Worm (Caenorhabditis elegans) whole organism, young adult: Measurements from ENCODE around the gene cha-1.

Source experiments
- Y53G8AR.9 ChIP-seq: fragments of 200-800 bp; sonication (Bioruptor generic); conservative IDR thresholded peaks from 2 replicates; pipeline ENCODE4 v1.3.6; 2022; ENCODE audit warnings: missing genetic modification reagents, missing genetic modification characterization, missing compliant biosample characterization
- Y95B8A.8 ChIP-seq: fragments of 200-800 bp; sonication (Bioruptor generic); IDR thresholded peaks from 2 replicates; pipeline ENCODE4 v1.3.6; 2022; ENCODE audit warnings: missing genetic modification reagents, missing genetic modification characterization, missing compliant biosample characterization
- ccch-3 ChIP-seq: fragments of 200-800 bp; sonication (Bioruptor generic); optimal IDR thresholded peaks from 2 replicates; lab custom pipeline; 2018; ENCODE audit warnings: mild to moderate bottlenecking, missing genetic modification characterization, missing compliant biosample characterization
- die-1 ChIP-seq: sonication (generic microtip); optimal IDR thresholded peaks from 2 replicates; lab custom pipeline; 2016; ENCODE audit warnings: missing genotype, mild to moderate bottlenecking, missing genetic modification characterization, missing compliant biosample characterization
- hrde-1 ChIP-seq: sonication (generic microtip); optimal IDR thresholded peaks from 2 replicates; lab custom pipeline; 2016; ENCODE audit warnings: missing genetic modification characterization, mild to moderate bottlenecking, missing compliant biosample characterization, moderate library complexity, missing genotype, missing genetic modification reagents, borderline replicate concordance
- madf-3 ChIP-seq: fragments of 200-800 bp; sonication (Bioruptor generic); IDR thresholded peaks from 2 replicates; pipeline ENCODE4 v1.3.6; 2022; ENCODE audit warnings: missing genetic modification reagents, missing genetic modification characterization, missing compliant biosample characterization
- mel-28 ChIP-seq: sonication (generic microtip); optimal IDR thresholded peaks from 2 replicates; lab custom pipeline; 2016; ENCODE audit warnings: borderline replicate concordance, mild to moderate bottlenecking, missing genetic modification characterization, missing compliant biosample characterization
- nfya-1 ChIP-seq: sonication (generic microtip); optimal IDR thresholded peaks from 2 replicates; lab custom pipeline; 2017; ENCODE audit warnings: antibody characterized with exemption, missing compliant biosample characterization, missing genetic modification characterization, borderline replicate concordance; ENCODE audit not compliant: insufficient read depth
- nfya-2 ChIP-seq: fragments of 200-800 bp; sonication (Bioruptor generic); IDR thresholded peaks from 2 replicates; pipeline ENCODE4 v1.3.6; 2022; ENCODE audit warnings: missing genetic modification reagents, missing genetic modification characterization, missing compliant biosample characterization
- nfyb-1 ChIP-seq: fragments of 200-800 bp; sonication (Bioruptor generic); IDR thresholded peaks from 2 replicates; pipeline ENCODE4 v1.3.6; 2022; ENCODE audit warnings: missing genetic modification reagents, missing genetic modification characterization, missing compliant biosample characterization
- nhr-80 ChIP-seq: sonication (generic microtip); optimal IDR thresholded peaks from 2 replicates; lab custom pipeline; 2016; ENCODE audit warnings: missing genetic modification characterization, missing compliant biosample characterization
- rpc-1 ChIP-seq, 2 experiments: fragments of 150-350 bp in 1 of 2; sonication (generic microtip) in 1 of 2; optimal IDR thresholded peaks; 2 replicates each; lab custom pipeline; 2014 to 2018; ENCODE audit warnings: missing biosample characterization in 1 of 2, missing genetic modification characterization in 1 of 2, missing genetic modification reagents in 1 of 2, missing genotype in 1 of 2

DNA sequence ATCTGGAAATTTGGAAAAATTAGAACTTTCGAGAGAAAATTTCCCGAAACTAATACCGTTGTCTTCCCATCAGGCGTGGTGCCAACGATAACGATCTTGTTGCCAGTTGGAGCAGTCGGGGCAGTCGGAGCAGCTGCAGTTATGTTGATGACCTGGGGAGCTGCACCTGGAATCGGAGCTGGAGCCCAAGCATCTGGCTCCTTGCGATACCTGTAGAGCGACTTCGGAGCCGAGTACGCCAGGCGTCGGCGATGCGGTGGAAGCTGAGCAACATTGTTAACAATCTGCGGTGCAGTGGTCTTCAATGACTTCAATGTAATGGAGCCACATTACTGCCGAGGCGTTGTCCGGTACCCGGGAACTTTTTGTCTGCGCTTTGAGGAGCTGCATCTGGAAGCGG, 22.7 kb downstream of the cha-1 start:
- TF ChIP-seq Y53G8AR.9 (GFP tag; lab: Robert Waterston, UW) (no peak), die-1 (tag; lab: Kevin White, UChicago) (no peak), madf-3 (GFP tag; lab: Robert Waterston, UW) (no peak), hrde-1 (tag; lab: Kevin White, UChicago) (no peak), rpc-1 (optimal IDR thresholded peaks at IDR 0.05; lab: Kevin White, UChicago) (no peak), rpc-1 (tag; optimal IDR thresholded peaks at IDR 0.05; lab: Kevin White, UChicago) (no peak), ccch-3 (GFP tag; lab: Kevin White, UChicago) (no peak), nhr-80 (tag; lab: Kevin White, UChicago) (no peak), nfyb-1 (GFP tag; lab: Robert Waterston, UW) (no peak), mel-28 (tag; lab: Kevin White, UChicago) (no peak), nfya-1 (tag; lab: Kevin White, UChicago) (no peak), nfya-2 (GFP tag; lab: Robert Waterston, UW) (no peak), Y95B8A.8 (GFP tag; lab: Robert Waterston, UW) (no peak)
